Worm (Caenorhabditis elegans): ENCODE data around the gene ugt-56.

Gene ugt-56

DNA sequence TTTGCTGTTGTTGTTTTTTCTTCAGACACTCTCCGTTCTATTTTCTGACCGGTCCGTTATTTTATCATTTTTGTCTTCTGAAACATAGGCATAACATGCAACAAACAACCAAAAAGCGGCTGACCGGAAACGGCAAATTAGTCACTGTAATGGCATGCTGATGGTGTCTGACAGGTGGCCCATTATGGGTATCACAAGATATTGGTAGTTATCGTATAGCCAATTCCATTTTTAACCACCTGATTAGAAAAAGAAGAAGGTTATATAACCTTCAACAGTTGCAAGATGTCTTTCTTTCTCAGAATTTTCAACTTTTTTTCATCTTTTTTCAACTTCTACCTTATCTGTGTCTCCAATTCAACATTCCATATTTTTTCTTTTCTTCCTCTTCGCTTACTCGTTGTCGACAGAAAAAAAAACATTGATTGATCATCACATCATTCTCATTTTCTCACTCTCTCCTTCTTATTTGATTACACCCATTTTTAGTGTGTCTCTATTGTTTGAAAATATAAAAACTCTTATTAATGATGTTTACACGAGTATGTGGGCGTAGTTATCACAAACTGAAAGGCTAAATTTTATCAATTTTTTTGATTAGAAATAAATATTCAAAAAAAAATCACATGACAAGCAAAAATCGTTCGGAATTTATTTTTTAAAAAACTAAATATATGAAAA is 42.1 kb downstream of the ugt-56 start:
- TF ChIP-seq unc-62 (GFP tag; optimal IDR thresholded peaks at IDR 0.05) = no peak

DNA sequence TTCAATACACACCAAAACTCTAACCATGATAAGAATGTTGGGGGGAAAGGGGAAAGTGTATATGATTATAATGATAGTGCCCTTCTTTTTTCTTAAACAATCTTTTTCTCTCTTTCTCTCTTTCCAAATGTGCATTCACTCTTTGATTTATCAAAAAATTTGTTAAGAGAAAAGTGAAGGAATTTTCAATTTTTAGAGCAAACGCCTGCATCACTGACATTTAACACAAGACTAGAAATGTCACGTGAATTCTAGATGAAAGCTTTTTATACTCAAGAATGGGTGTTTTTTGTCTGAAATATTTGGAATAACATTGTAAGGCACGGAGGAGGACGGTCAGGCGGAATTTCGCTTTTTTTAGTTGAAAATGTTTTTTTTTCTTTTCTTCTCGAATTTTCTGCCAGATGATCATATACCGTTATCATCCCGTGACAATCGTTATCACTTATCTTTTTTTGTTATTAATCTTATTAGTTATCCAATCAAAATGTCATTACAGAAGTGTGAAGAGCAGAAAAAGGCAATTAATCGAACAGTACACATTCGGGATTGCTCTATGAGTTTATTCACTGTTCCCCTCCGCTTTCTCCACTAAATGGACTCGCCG is 43.3 kb downstream of the ugt-56 start, which contains the start of the genes frm-7 and F55C5.17:
frm-7 (plus strand) TSS at position 500 of the 607 bp plus-strand sequence.
F55C5.17 (plus strand) TSS at position 557 of the 607 bp plus-strand sequence.
- TF ChIP-seq unc-62 (GFP tag; optimal IDR thresholded peaks at IDR 0.05) = no peak

DNA sequence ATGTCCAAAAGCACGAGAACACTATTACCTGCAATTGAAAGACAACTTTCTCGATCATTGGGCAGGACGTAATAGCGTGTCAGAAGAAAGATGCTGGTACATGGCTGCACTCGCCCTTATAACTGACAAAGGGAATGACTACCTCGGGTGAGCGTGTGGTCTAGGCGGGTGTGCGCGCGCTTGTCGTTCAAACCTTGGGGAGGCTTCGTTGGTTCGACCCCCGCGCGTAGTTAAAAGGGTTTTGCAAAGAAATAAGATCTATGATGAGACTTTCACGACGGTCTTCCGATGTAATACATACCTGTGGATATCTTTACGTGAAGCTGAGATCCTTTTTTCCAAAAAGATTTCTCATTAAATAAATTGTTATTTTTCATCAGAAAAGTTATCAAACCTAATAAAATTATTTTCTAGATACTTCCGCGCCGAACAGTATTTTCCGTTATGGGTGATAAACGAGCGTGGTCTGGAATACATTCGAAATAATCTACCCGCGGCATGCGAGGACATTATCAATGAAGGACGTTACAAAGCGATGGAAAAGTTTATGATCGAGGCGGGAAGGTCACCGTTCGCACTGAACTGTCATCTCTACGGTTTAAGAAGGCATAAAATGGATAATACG is 44.8 kb downstream of the ugt-56 start:
- no peak for TF ChIP-seq unc-62 (GFP tag; optimal IDR thresholded peaks at IDR 0.05)

DNA sequence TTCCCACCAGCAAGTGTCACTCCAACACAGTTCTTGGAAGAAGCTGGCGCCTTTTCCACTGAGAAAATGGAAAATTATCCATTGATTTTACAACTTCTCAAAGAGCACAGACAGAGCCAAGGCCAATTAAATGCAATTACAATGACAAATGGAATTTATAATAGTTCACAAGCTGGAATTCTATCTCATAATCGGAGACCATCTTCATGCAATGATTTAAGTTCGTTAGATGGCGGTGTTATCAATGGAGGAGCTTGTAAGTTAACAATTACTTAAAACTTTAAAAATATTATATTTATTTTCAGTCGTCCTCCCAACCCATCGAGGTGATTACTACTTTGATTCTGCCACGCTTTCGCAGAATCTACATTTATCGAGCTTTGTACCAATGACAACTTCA is 46.9 kb downstream of the ugt-56 start:
- TF ChIP-seq unc-62 (GFP tag; optimal IDR thresholded peaks at IDR 0.05) = no peak

DNA sequence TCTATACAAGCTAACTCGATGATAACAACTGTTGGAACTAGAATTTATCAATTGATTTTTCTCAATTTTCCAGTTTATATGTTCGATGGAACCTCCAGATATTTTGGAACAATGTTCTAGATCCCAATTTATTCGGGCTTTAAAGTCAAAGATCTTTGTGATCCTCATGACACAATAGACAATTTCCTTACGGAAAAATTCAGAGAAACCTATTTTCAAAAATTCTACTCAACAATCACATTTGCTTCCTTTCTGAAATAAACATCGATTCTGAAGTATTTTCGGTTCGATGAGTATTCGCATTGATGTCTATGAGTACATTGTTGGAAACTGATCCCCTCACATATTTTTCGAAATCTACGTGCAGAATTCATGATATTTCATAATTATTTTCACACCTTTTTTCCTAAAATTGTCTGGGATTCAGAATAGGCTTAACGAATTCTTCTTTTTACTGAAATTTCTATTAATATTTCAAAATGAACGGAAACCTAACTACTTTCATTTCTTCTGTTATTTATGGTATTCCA is 48.3 kb downstream of the ugt-56 start, which contains the start of gene srg-45:
srg-45 (plus strand) TSS at position 480 of the 530 bp plus-strand sequence.
- no peak for TF ChIP-seq unc-62 (GFP tag; optimal IDR thresholded peaks at IDR 0.05)

DNA sequence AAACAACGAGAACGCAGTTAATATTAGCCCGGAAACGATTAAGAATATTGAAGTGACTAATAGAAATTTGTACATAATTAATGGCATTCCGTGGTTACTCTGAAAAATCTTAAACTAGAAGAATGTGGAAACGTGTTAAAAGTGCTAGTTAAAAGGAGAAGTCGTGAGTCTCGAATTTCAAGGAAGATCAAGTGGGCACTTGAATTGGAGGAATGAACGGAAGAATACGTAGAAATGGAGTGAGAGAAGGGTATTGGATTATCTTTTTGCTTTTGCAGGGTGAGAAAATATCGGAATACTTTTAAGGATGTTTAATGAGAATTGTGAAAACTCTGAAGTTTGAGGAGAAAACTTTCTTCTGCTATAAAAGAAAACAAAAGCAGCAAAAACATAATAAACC is 51.5 kb downstream of the ugt-56 start, which contains the start of gene hpo-30:
hpo-30 (minus strand) TSS at position 101 of the 400 bp plus-strand sequence.
- no peak for TF ChIP-seq unc-62 (GFP tag; optimal IDR thresholded peaks at IDR 0.05)

All from whole organism, dauer.